Fruit fly (Drosophila melanogaster) whole organism, embryonic: ENCODE measurements around the gene nst.
A peak's percentile ranks its signal among the peaks of the same experiment; 100 is the strongest.

Source experiments
- ATbp ChIP-seq: fragments of 200-800 bp; sonication (Bioruptor generic); optimal IDR thresholded peaks from 2 replicates; lab custom pipeline; 2017; ENCODE audit warnings: missing biosample characterization, mild to moderate bottlenecking, missing genetic modification characterization, missing genetic modification reagents
- B-H1 ChIP-seq: fragments of 200-800 bp; sonication (Bioruptor generic); IDR thresholded peaks from 3 replicates; pipeline ENCODE4 v1.3.6; 2022; ENCODE audit warnings: missing biosample characterization, missing genetic modification characterization
- BtbVII ChIP-seq: fragments of 200-800 bp; sonication (Bioruptor generic); optimal IDR thresholded peaks from 3 replicates; lab custom pipeline; 2017; ENCODE audit warnings: missing biosample characterization, mild to moderate bottlenecking, missing genetic modification characterization
- CG10366 ChIP-seq: fragments of 200-800 bp; sonication (Bioruptor generic); IDR thresholded peaks from 2 replicates; pipeline ENCODE4 v1.3.6; 2022; ENCODE audit warnings: missing biosample characterization, missing genetic modification characterization
- CG12299 ChIP-seq: fragments of 200-800 bp; sonication (Bioruptor generic); optimal IDR thresholded peaks from 2 replicates; lab custom pipeline; 2018; ENCODE audit warnings: missing biosample characterization, mild to moderate bottlenecking, missing genetic modification characterization
- CG12659 ChIP-seq: fragments of 200-800 bp; sonication (Bioruptor generic); optimal IDR thresholded peaks from 3 replicates; lab custom pipeline; 2017; ENCODE audit warnings: mild to moderate bottlenecking, missing biosample characterization, missing genetic modification reagents, missing genetic modification characterization
- CG13296 ChIP-seq: fragments of 200-800 bp; sonication (Bioruptor generic); optimal IDR thresholded peaks from 3 replicates; lab custom pipeline; 2018; ENCODE audit warnings: missing biosample characterization, mild to moderate bottlenecking, missing genetic modification characterization
- CG15269 ChIP-seq: fragments of 200-800 bp; sonication (Bioruptor generic); optimal IDR thresholded peaks from 2 replicates; lab custom pipeline; 2018; ENCODE audit warnings: missing biosample characterization, mild to moderate bottlenecking, missing genetic modification characterization, moderate library complexity
- CG16815 ChIP-seq: fragments of 200-800 bp; sonication (Bioruptor generic); optimal IDR thresholded peaks from 3 replicates; lab custom pipeline; 2017; ENCODE audit warnings: missing biosample characterization, mild to moderate bottlenecking, missing genetic modification characterization
- CG16863 ChIP-seq: fragments of 200-800 bp; sonication (Bioruptor generic); optimal IDR thresholded peaks from 3 replicates; lab custom pipeline; 2016; ENCODE audit warnings: missing biosample characterization, missing genetic modification characterization
- CG2129 ChIP-seq: fragments of 200-800 bp; sonication (Bioruptor generic); IDR thresholded peaks from 2 replicates; pipeline ENCODE4 v1.3.6; 2022; ENCODE audit warnings: missing biosample characterization, missing genetic modification characterization; ENCODE audit not compliant: partially characterized antibody
- CG30431 ChIP-seq: fragments of 200-800 bp; sonication (Bioruptor generic); optimal IDR thresholded peaks from 2 replicates; lab custom pipeline; 2017; ENCODE audit warnings: missing biosample characterization, missing genetic modification characterization
- CG33213 ChIP-seq: fragments of 200-800 bp; sonication (Bioruptor generic); optimal IDR thresholded peaks from 3 replicates; lab custom pipeline; 2016; ENCODE audit warnings: missing biosample characterization, missing genetic modification characterization
- CG4328 ChIP-seq: fragments of 200-800 bp; sonication (Bioruptor generic); optimal IDR thresholded peaks from 3 replicates; lab custom pipeline; 2017; ENCODE audit warnings: missing biosample characterization, missing genetic modification reagents, missing genetic modification characterization
- CG43689 ChIP-seq: fragments of 200-800 bp; sonication (Bioruptor generic); IDR thresholded peaks from 2 replicates; pipeline ENCODE4 v1.3.6; 2022; ENCODE audit warnings: missing biosample characterization, missing genetic modification characterization
- CG4707 ChIP-seq: fragments of 200-800 bp; sonication (Bioruptor generic); optimal IDR thresholded peaks from 2 replicates; lab custom pipeline; 2018; ENCODE audit warnings: missing biosample characterization, mild to moderate bottlenecking, missing genetic modification characterization, moderate library complexity
- CG7372 ChIP-seq: fragments of 200-800 bp; sonication (Bioruptor generic); IDR thresholded peaks from 2 replicates; pipeline ENCODE4 v1.3.6; 2022; ENCODE audit warnings: missing biosample characterization, missing genetic modification characterization
- CG7963 ChIP-seq: fragments of 200-800 bp; sonication (Bioruptor generic); IDR thresholded peaks from 3 replicates; pipeline ENCODE4 v1.3.6; 2022; ENCODE audit warnings: missing biosample characterization, missing genetic modification characterization; ENCODE audit not compliant: partially characterized antibody
- CG8281 ChIP-seq: fragments of 200-800 bp; sonication (Bioruptor generic); optimal IDR thresholded peaks from 2 replicates; lab custom pipeline; 2018; ENCODE audit warnings: missing biosample characterization, mild to moderate bottlenecking, missing genetic modification characterization, moderate library complexity
- CkIIα-i1 ChIP-seq: fragments of 200-800 bp; sonication (Bioruptor generic); IDR thresholded peaks from 2 replicates; pipeline ENCODE4 v1.3.6; 2022; ENCODE audit warnings: missing biosample characterization, missing genetic modification characterization
- Deaf1 ChIP-seq: fragments of 200-800 bp; optimal IDR thresholded peaks from 3 replicates; lab custom pipeline; 2019; ENCODE audit warnings: missing biosample characterization, mild to moderate bottlenecking, missing genetic modification characterization, moderate library complexity
- Ets97D ChIP-seq: fragments of 200-800 bp; sonication (Bioruptor generic); optimal IDR thresholded peaks from 3 replicates; lab custom pipeline; 2016; ENCODE audit warnings: missing biosample characterization, missing genetic modification characterization
- GATAe ChIP-seq: fragments of 200-800 bp; sonication (Bioruptor generic); conservative IDR thresholded peaks from 2 replicates; pipeline ENCODE4 v1.3.6; 2022; ENCODE audit warnings: missing biosample characterization, missing genetic modification characterization
- Gsc ChIP-seq: fragments of 200-800 bp; sonication (Bioruptor generic); IDR thresholded peaks from 2 replicates; pipeline ENCODE4 v1.3.6; 2022; ENCODE audit warnings: missing biosample characterization, missing genetic modification characterization
- HmgD ChIP-seq: fragments of 200-800 bp; sonication (Bioruptor generic); optimal IDR thresholded peaks from 3 replicates; lab custom pipeline; 2016; ENCODE audit warnings: missing biosample characterization, missing genetic modification characterization
- Hr51 ChIP-seq, 2 experiments: fragments of 200-800 bp; sonication (Bioruptor generic); optimal IDR thresholded peaks; 2 replicates in 1 of 2; 3 replicates in 1 of 2; lab custom pipeline; 2016 to 2018; ENCODE audit warnings: missing biosample characterization in 2 of 2, missing genetic modification characterization in 2 of 2, mild to moderate bottlenecking in 1 of 2, moderate library complexity in 1 of 2
- MTF-1 ChIP-seq: fragments of 200-800 bp; sonication (Bioruptor generic); optimal IDR thresholded peaks from 2 replicates; lab custom pipeline; 2018; ENCODE audit warnings: missing biosample characterization, mild to moderate bottlenecking, missing genetic modification characterization, borderline replicate concordance
- Oli ChIP-seq: fragments of 200-800 bp; sonication (Bioruptor generic); optimal IDR thresholded peaks from 2 replicates; lab custom pipeline; 2018; ENCODE audit warnings: missing biosample characterization, mild to moderate bottlenecking, missing genetic modification characterization, moderate library complexity
- PHDP ChIP-seq: fragments of 200-800 bp; sonication (Bioruptor generic); optimal IDR thresholded peaks from 3 replicates; lab custom pipeline; 2018; ENCODE audit warnings: missing biosample characterization, mild to moderate bottlenecking, missing genetic modification characterization, moderate library complexity
- Poxn ChIP-seq: fragments of 200-800 bp; sonication (Bioruptor generic); IDR thresholded peaks from 2 replicates; pipeline ENCODE4 v1.3.6; 2022; ENCODE audit warnings: missing biosample characterization, missing genetic modification characterization
- Sox102F ChIP-seq: fragments of 200-800 bp; sonication (Bioruptor generic); optimal IDR thresholded peaks from 2 replicates; lab custom pipeline; 2018; ENCODE audit warnings: missing biosample characterization, mild to moderate bottlenecking, missing genetic modification characterization, moderate library complexity
- ara ChIP-seq: fragments of 200-800 bp; sonication (Bioruptor generic); IDR thresholded peaks from 2 replicates; pipeline ENCODE4 v1.3.6; 2022; ENCODE audit warnings: missing biosample characterization, missing genetic modification characterization
- ash1 ChIP-seq: fragments of 200-800 bp; sonication (Bioruptor generic); optimal IDR thresholded peaks from 2 replicates; lab custom pipeline; 2018; ENCODE audit warnings: missing biosample characterization, mild to moderate bottlenecking, missing genetic modification characterization
- bab2 ChIP-seq: fragments of 200-800 bp; sonication (Bioruptor generic); optimal IDR thresholded peaks from 2 replicates; lab custom pipeline; 2016; ENCODE audit warnings: missing biosample characterization, missing genetic modification characterization
- emc ChIP-seq: fragments of 200-800 bp; sonication (Bioruptor generic); optimal IDR thresholded peaks from 2 replicates; lab custom pipeline; 2016; ENCODE audit warnings: missing biosample characterization, missing genetic modification characterization
- en ChIP-seq: fragments of 200-800 bp; sonication (Bioruptor generic); optimal IDR thresholded peaks from 2 replicates; lab custom pipeline; 2016; ENCODE audit warnings: missing biosample characterization, missing genetic modification characterization
- fd102C ChIP-seq: fragments of 200-800 bp; sonication (Bioruptor generic); optimal IDR thresholded peaks from 2 replicates; lab custom pipeline; 2018; ENCODE audit warnings: missing biosample characterization, mild to moderate bottlenecking, missing genetic modification characterization, moderate library complexity
- gce ChIP-seq: fragments of 200-800 bp; sonication (Bioruptor generic); IDR thresholded peaks from 3 replicates; pipeline ENCODE4 v1.3.6; 2022; ENCODE audit warnings: missing biosample characterization, missing genetic modification characterization
- gcm ChIP-seq: fragments of 200-800 bp; sonication (Bioruptor generic); optimal IDR thresholded peaks from 2 replicates; lab custom pipeline; 2019; ENCODE audit warnings: missing biosample characterization, mild to moderate bottlenecking, missing genetic modification characterization, moderate library complexity
- h ChIP-seq: fragments of >200 bp; optimal IDR thresholded peaks from 2 replicates; lab custom pipeline; 2017
- hkb ChIP-seq, 2 experiments: fragments of 200-800 bp in 1 of 2; fragments of >200 bp in 1 of 2; sonication (Bioruptor generic) in 1 of 2; IDR thresholded peaks in 1 of 2; optimal IDR thresholded peaks in 1 of 2; 2 replicates each; pipeline versions ENCODE4 v1.3.6 to Lab custom; 2017 to 2022; ENCODE audit warnings: missing biosample characterization in 1 of 2, missing genetic modification characterization in 1 of 2
- jing ChIP-seq: fragments of 200-800 bp; sonication (Bioruptor generic); optimal IDR thresholded peaks from 2 replicates; lab custom pipeline; 2018; ENCODE audit warnings: missing biosample characterization, mild to moderate bottlenecking, missing genetic modification characterization
- peb ChIP-seq: fragments of 200-800 bp; sonication (Bioruptor generic); IDR thresholded peaks from 2 replicates; pipeline ENCODE4 v1.3.6; 2022; ENCODE audit warnings: missing biosample characterization, missing genetic modification characterization
- repo ChIP-seq: fragments of 200-800 bp; sonication (Bioruptor generic); optimal IDR thresholded peaks from 2 replicates; lab custom pipeline; 2016; ENCODE audit warnings: missing biosample characterization, missing genetic modification characterization
- rib ChIP-seq: fragments of 200-800 bp; sonication (Bioruptor generic); IDR thresholded peaks from 2 replicates; pipeline ENCODE4 v1.3.6; 2022; ENCODE audit warnings: missing biosample characterization, missing genetic modification characterization
- ro ChIP-seq: fragments of 200-800 bp; sonication (Bioruptor generic); IDR thresholded peaks from 2 replicates; pipeline ENCODE4 v1.3.6; 2022; ENCODE audit warnings: missing biosample characterization, missing genetic modification characterization
- sob ChIP-seq: fragments of 200-800 bp; sonication (Bioruptor generic); IDR thresholded peaks from 2 replicates; pipeline ENCODE4 v1.3.6; 2022; ENCODE audit warnings: missing biosample characterization, missing genetic modification characterization
- trem ChIP-seq: fragments of 200-800 bp; optimal IDR thresholded peaks from 3 replicates; lab custom pipeline; 2019; ENCODE audit warnings: missing biosample characterization, mild to moderate bottlenecking, missing genetic modification characterization, moderate library complexity
- twi ChIP-seq: fragments of 200-800 bp; optimal IDR thresholded peaks from 2 replicates; lab custom pipeline; 2019; ENCODE audit warnings: missing biosample characterization, mild to moderate bottlenecking, missing genetic modification characterization, moderate library complexity
- unpg ChIP-seq: fragments of 200-800 bp; sonication (Bioruptor generic); optimal IDR thresholded peaks from 3 replicates; lab custom pipeline; 2018; ENCODE audit warnings: missing biosample characterization, mild to moderate bottlenecking, missing genetic modification characterization, moderate library complexity
- zf30C ChIP-seq: fragments of 200-800 bp; sonication (Bioruptor generic); optimal IDR thresholded peaks from 3 replicates; lab custom pipeline; 2018; ENCODE audit warnings: missing biosample characterization, mild to moderate bottlenecking, missing genetic modification characterization

The nst gene

dm6 chr3L:12572366-12572765 is 42.4 kb upstream of the nst start, which contains the start of gene sowah (continued):
- peak; percentile 50 for TF ChIP-seq emc
- TF ChIP-seq GATAe (GFP tag; lab: Robert Waterston, UW) = no peak
- no peak for TF ChIP-seq CkIIα-i1
- TF ChIP-seq B-H1 (GFP tag; lab: Robert Waterston, UW) = no peak
- TF ChIP-seq Ets97D (GFP tag; lab: Kevin White, UChicago) = peak; percentile 77
- no peak for TF ChIP-seq CG8281
- TF ChIP-seq ash1 (GFP tag; lab: Kevin White, UChicago) = peak; percentile 43
- TF ChIP-seq trem (tag; lab: Kevin White, UChicago) = peak; percentile 69
- TF ChIP-seq CG4707 (GFP tag; lab: Kevin White, UChicago) = no peak
- TF ChIP-seq repo (GFP tag; lab: Kevin White, UChicago) = peak; percentile 8
- TF ChIP-seq Hr51 (GFP tag; optimal IDR thresholded peaks at IDR 0.05; lab: Kevin White, UChicago) = peak; percentile 7 to 51
- 0 out of 2 replicates have a peak, but pooled peaks have one; percentile 36 for TF ChIP-seq rib (GFP tag; lab: Robert Waterston, UW)
- TF ChIP-seq CG10366 (GFP tag; lab: Robert Waterston, UW) = peak; percentile 36; the same call in 1 of the 2 replicates
- TF ChIP-seq h (lab: Kevin White, UChicago) = no peak
- TF ChIP-seq PHDP = peak; percentile 13
- no peak for TF ChIP-seq CG30431 (GFP tag; lab: Kevin White, UChicago)
- TF ChIP-seq Poxn (GFP tag; lab: Robert Waterston, UW) = no peak
- TF ChIP-seq unpg = no peak
- TF ChIP-seq MTF-1 (GFP tag; lab: Kevin White, UChicago) = peak; percentile 23
- no peak for TF ChIP-seq hkb (optimal IDR thresholded peaks at IDR 0.05; lab: Kevin White, UChicago)
- TF ChIP-seq hkb (GFP tag; IDR thresholded peaks at IDR 0.05; lab: Robert Waterston, UW) = no peak
- peak; percentile 21 for TF ChIP-seq Sox102F (GFP tag; lab: Kevin White, UChicago)
- no peak for TF ChIP-seq BtbVII
- TF ChIP-seq jing = peak; percentile 21
- no peak for TF ChIP-seq CG4328 (GFP tag; lab: Kevin White, UChicago)
- no peak for TF ChIP-seq ro (GFP tag; lab: Robert Waterston, UW)
- TF ChIP-seq CG16863 (GFP tag; lab: Kevin White, UChicago) = no peak
- no peak for TF ChIP-seq Gsc
- peak; percentile 37; the same call in 1 of the 2 replicates for TF ChIP-seq CG7372
- TF ChIP-seq twi (tag; lab: Kevin White, UChicago) = peak; percentile 45
- no peak for TF ChIP-seq Oli (tag; lab: Kevin White, UChicago)
- no peak for TF ChIP-seq CG12299
- TF ChIP-seq gce (GFP tag; lab: Robert Waterston, UW) = no peak
- peak; percentile 32 for TF ChIP-seq bab2
- no peak for TF ChIP-seq CG15269 (tag; lab: Kevin White, UChicago)
- no peak for TF ChIP-seq CG16815 (GFP tag; lab: Kevin White, UChicago)
- TF ChIP-seq fd102C (GFP tag; lab: Kevin White, UChicago) = no peak
- no peak for TF ChIP-seq gcm (GFP tag; lab: Kevin White, UChicago)
- TF ChIP-seq peb (GFP tag; lab: Robert Waterston, UW) = no peak
- TF ChIP-seq CG33213 (GFP tag; lab: Kevin White, UChicago) = peak; percentile 74
- no peak for TF ChIP-seq CG43689
- no peak for TF ChIP-seq ATbp (GFP tag; lab: Kevin White, UChicago)
- TF ChIP-seq sob (GFP tag; lab: Robert Waterston, UW) = peak; percentile 55
- TF ChIP-seq CG13296 (GFP tag; lab: Kevin White, UChicago) = peak; percentile 10
- peak; percentile 20 for TF ChIP-seq Deaf1 (tag; lab: Kevin White, UChicago)
- no peak for TF ChIP-seq CG2129 (GFP tag; lab: Robert Waterston, UW)
- TF ChIP-seq ara (GFP tag; lab: Robert Waterston, UW) = 0 out of 2 replicates have a peak, but pooled peaks have one; percentile 28
- no peak for TF ChIP-seq CG7963 (GFP tag; lab: Robert Waterston, UW)
- peak; percentile 94 for TF ChIP-seq HmgD (GFP tag; lab: Kevin White, UChicago)
- peak; percentile 67 for TF ChIP-seq CG12659 (GFP tag; lab: Kevin White, UChicago)
- peak; percentile 35 for TF ChIP-seq zf30C
- no peak for TF ChIP-seq en
